Fruit fly (Drosophila melanogaster) whole organism, embryonic: Measurements from ENCODE around the gene neur.

Experiments
- Bgb ChIP-seq: fragments of 200-800 bp; sonication (Bioruptor generic); IDR thresholded peaks from 2 replicates; pipeline ENCODE4 v1.3.6; 2022; ENCODE audit warnings: missing biosample characterization, missing genetic modification characterization; ENCODE audit not compliant: partially characterized antibody
- CG10274 ChIP-seq: fragments of 200-800 bp; sonication (Bioruptor generic); optimal IDR thresholded peaks from 3 replicates; lab custom pipeline; 2017; ENCODE audit warnings: missing biosample characterization, mild to moderate bottlenecking, missing genetic modification characterization
- CG10321 ChIP-seq: fragments of 200-800 bp; sonication (Bioruptor generic); IDR thresholded peaks from 2 replicates; pipeline ENCODE4 v1.3.6; 2022; ENCODE audit warnings: missing biosample characterization, missing genetic modification characterization
- CG10431 ChIP-seq: fragments of 200-800 bp; sonication (Bioruptor generic); optimal IDR thresholded peaks from 3 replicates; lab custom pipeline; 2018; ENCODE audit warnings: missing biosample characterization, mild to moderate bottlenecking, missing genetic modification characterization
- CG10543 ChIP-seq: fragments of 200-800 bp; sonication (Bioruptor generic); optimal IDR thresholded peaks from 3 replicates; lab custom pipeline; 2017; ENCODE audit warnings: missing biosample characterization, mild to moderate bottlenecking, missing genetic modification characterization, moderate library complexity
- CG11247 ChIP-seq: fragments of 200-800 bp; sonication (Bioruptor generic); IDR thresholded peaks from 2 replicates; pipeline ENCODE4 v1.3.6; 2022; ENCODE audit warnings: missing biosample characterization, missing genetic modification characterization
- CG12236 ChIP-seq: fragments of 200-800 bp; sonication (Bioruptor generic); optimal IDR thresholded peaks from 2 replicates; lab custom pipeline; 2016; ENCODE audit warnings: missing biosample characterization, missing genetic modification characterization
- CG13775 ChIP-seq: fragments of 200-800 bp; sonication (Bioruptor generic); optimal IDR thresholded peaks from 3 replicates; lab custom pipeline; 2017; ENCODE audit warnings: missing biosample characterization, mild to moderate bottlenecking, missing genetic modification characterization
- CG1792 ChIP-seq: fragments of 200-800 bp; sonication (Bioruptor generic); optimal IDR thresholded peaks from 2 replicates; lab custom pipeline; 2016; ENCODE audit warnings: missing biosample characterization, missing genetic modification characterization
- CG31365 ChIP-seq: fragments of 200-800 bp; sonication (Bioruptor generic); optimal IDR thresholded peaks from 2 replicates; lab custom pipeline; 2018; ENCODE audit warnings: missing biosample characterization, mild to moderate bottlenecking, missing genetic modification characterization
- CG32532 ChIP-seq: fragments of 200-800 bp; sonication (Bioruptor generic); IDR thresholded peaks from 2 replicates; pipeline ENCODE4 v1.3.6; 2022; ENCODE audit warnings: missing biosample characterization, missing genetic modification characterization
- CG32767 ChIP-seq: fragments of 200-800 bp; sonication (Bioruptor generic); IDR thresholded peaks from 2 replicates; pipeline ENCODE4 v1.3.6; 2022; ENCODE audit warnings: missing biosample characterization, missing genetic modification characterization
- CG33213 ChIP-seq: fragments of 200-800 bp; sonication (Bioruptor generic); optimal IDR thresholded peaks from 3 replicates; lab custom pipeline; 2016; ENCODE audit warnings: missing biosample characterization, missing genetic modification characterization
- CG34224 ChIP-seq: fragments of 200-800 bp; sonication (Bioruptor generic); IDR thresholded peaks from 3 replicates; pipeline ENCODE4 v1.3.6; 2022; ENCODE audit warnings: missing biosample characterization, missing genetic modification characterization; ENCODE audit not compliant: partially characterized antibody
- CG34422 ChIP-seq: fragments of 200-800 bp; sonication (Bioruptor generic); IDR thresholded peaks from 3 replicates; pipeline ENCODE4 v1.3.6; 2022; ENCODE audit warnings: missing biosample characterization, missing genetic modification characterization
- CG4820 ChIP-seq: fragments of 200-800 bp; sonication (Bioruptor generic); optimal IDR thresholded peaks from 3 replicates; lab custom pipeline; 2016; ENCODE audit warnings: missing biosample characterization, missing genetic modification characterization
- CG6654 ChIP-seq: fragments of 200-800 bp; sonication (Bioruptor generic); optimal IDR thresholded peaks from 2 replicates; lab custom pipeline; 2017; ENCODE audit warnings: missing biosample characterization, mild to moderate bottlenecking, missing genetic modification characterization
- CG6854 ChIP-seq: fragments of 200-800 bp; sonication (Bioruptor generic); optimal IDR thresholded peaks from 3 replicates; lab custom pipeline; 2017; ENCODE audit warnings: missing biosample characterization, mild to moderate bottlenecking, missing genetic modification characterization
- CG7963 ChIP-seq: fragments of 200-800 bp; sonication (Bioruptor generic); IDR thresholded peaks from 3 replicates; pipeline ENCODE4 v1.3.6; 2022; ENCODE audit warnings: missing biosample characterization, missing genetic modification characterization; ENCODE audit not compliant: partially characterized antibody
- CG8944 ChIP-seq: fragments of 200-800 bp; sonication (Bioruptor generic); optimal IDR thresholded peaks from 3 replicates; lab custom pipeline; 2016; ENCODE audit warnings: missing biosample characterization, missing genetic modification characterization
- CG9437 ChIP-seq: fragments of 200-800 bp; sonication (Bioruptor generic); optimal IDR thresholded peaks from 2 replicates; lab custom pipeline; 2018; ENCODE audit warnings: missing biosample characterization, mild to moderate bottlenecking, missing genetic modification characterization
- H15 ChIP-seq: fragments of 200-800 bp; sonication (Bioruptor generic); IDR thresholded peaks from 3 replicates; pipeline ENCODE4 v1.3.6; 2022; ENCODE audit warnings: missing biosample characterization, missing genetic modification characterization
- HmgZ ChIP-seq: fragments of 200-800 bp; sonication (Bioruptor generic); optimal IDR thresholded peaks from 2 replicates; lab custom pipeline; 2018; ENCODE audit warnings: missing biosample characterization, mild to moderate bottlenecking, missing genetic modification characterization
- Hr51 ChIP-seq, 2 experiments: fragments of 200-800 bp; sonication (Bioruptor generic); optimal IDR thresholded peaks; 2 replicates in 1 of 2; 3 replicates in 1 of 2; lab custom pipeline; 2016 to 2018; ENCODE audit warnings: missing biosample characterization in 2 of 2, missing genetic modification characterization in 2 of 2, mild to moderate bottlenecking in 1 of 2, moderate library complexity in 1 of 2
- Mrtf ChIP-seq: fragments of 200-800 bp; sonication (Bioruptor generic); IDR thresholded peaks from 3 replicates; pipeline ENCODE4 v1.3.6; 2022; ENCODE audit warnings: missing biosample characterization, missing genetic modification characterization
- NC2α ChIP-seq: fragments of 200-800 bp; sonication (Bioruptor generic); optimal IDR thresholded peaks from 2 replicates; lab custom pipeline; 2016; ENCODE audit warnings: missing biosample characterization, missing genetic modification characterization
- Ptx1 ChIP-seq: fragments of 200-800 bp; sonication (Bioruptor generic); IDR thresholded peaks from 2 replicates; pipeline ENCODE4 v1.3.6; 2022; ENCODE audit warnings: missing biosample characterization, missing genetic modification characterization
- Scr ChIP-seq: fragments of 200-800 bp; sonication (Bioruptor generic); IDR thresholded peaks from 2 replicates; pipeline ENCODE4 v1.3.6; 2022; ENCODE audit warnings: missing biosample characterization, missing genetic modification characterization; ENCODE audit not compliant: partially characterized antibody
- Ssrp ChIP-seq: fragments of 200-800 bp; sonication (Bioruptor generic); optimal IDR thresholded peaks from 2 replicates; lab custom pipeline; 2018; ENCODE audit warnings: missing biosample characterization, mild to moderate bottlenecking, missing genetic modification characterization, moderate library complexity
- Stat92E ChIP-seq, 3 experiments: fragments of >200 bp in 2 of 3; fragments of 200-800 bp in 1 of 3; sonication (Bioruptor generic) in 1 of 3; optimal IDR thresholded peaks; 2 replicates each; lab custom pipeline; 2017 to 2019; ENCODE audit warnings: missing biosample characterization in 3 of 3, missing genetic modification characterization in 3 of 3, mild to moderate bottlenecking in 1 of 3, moderate library complexity in 1 of 3
- amos ChIP-seq: fragments of 200-800 bp; sonication (Bioruptor generic); IDR thresholded peaks from 2 replicates; pipeline ENCODE4 v1.3.6; 2022; ENCODE audit warnings: missing biosample characterization, missing genetic modification characterization; ENCODE audit not compliant: partially characterized antibody
- cas ChIP-seq: fragments of 200-800 bp; sonication (Bioruptor generic); IDR thresholded peaks from 2 replicates; pipeline ENCODE4 v1.3.6; 2022; ENCODE audit warnings: missing biosample characterization, missing genetic modification characterization
- chinmo ChIP-seq: fragments of 200-800 bp; sonication (Bioruptor generic); IDR thresholded peaks from 4 replicates; pipeline ENCODE4 v1.3.6; 2022; ENCODE audit warnings: missing biosample characterization, missing genetic modification characterization; ENCODE audit not compliant: partially characterized antibody
- cwo ChIP-seq: fragments of 200-800 bp; sonication (Bioruptor generic); optimal IDR thresholded peaks from 3 replicates; lab custom pipeline; 2017; ENCODE audit warnings: missing biosample characterization, missing genetic modification characterization, mild to moderate bottlenecking, moderate library complexity, missing genetic modification reagents
- da ChIP-seq: fragments of 200-800 bp; sonication (Bioruptor generic); optimal IDR thresholded peaks from 2 replicates; lab custom pipeline; 2016; ENCODE audit warnings: missing biosample characterization, missing genetic modification characterization
- dan ChIP-seq: fragments of 200-800 bp; sonication (Bioruptor generic); IDR thresholded peaks from 2 replicates; pipeline ENCODE4 v1.3.6; 2022; ENCODE audit warnings: missing biosample characterization, missing genetic modification characterization
- dimm ChIP-seq: fragments of 200-800 bp; sonication (Bioruptor generic); IDR thresholded peaks from 2 replicates; pipeline ENCODE4 v1.3.6; 2022; ENCODE audit warnings: missing biosample characterization, missing genetic modification characterization
- fu2 ChIP-seq: fragments of 200-800 bp; sonication (Bioruptor generic); optimal IDR thresholded peaks from 2 replicates; lab custom pipeline; 2016; ENCODE audit warnings: missing biosample characterization, missing genetic modification characterization
- grn ChIP-seq: fragments of 200-800 bp; sonication (Bioruptor generic); optimal IDR thresholded peaks from 3 replicates; lab custom pipeline; 2017; ENCODE audit warnings: missing biosample characterization, missing genetic modification characterization
- ham ChIP-seq: fragments of 200-800 bp; sonication (Bioruptor generic); IDR thresholded peaks from 2 replicates; pipeline ENCODE4 v1.3.6; 2022; ENCODE audit warnings: missing biosample characterization, missing genetic modification characterization
- luna ChIP-seq: fragments of 200-800 bp; sonication (Bioruptor generic); optimal IDR thresholded peaks from 2 replicates; lab custom pipeline; 2016; ENCODE audit warnings: missing biosample characterization, missing genetic modification characterization
- pb ChIP-seq: fragments of 200-800 bp; sonication (Bioruptor generic); optimal IDR thresholded peaks from 3 replicates; lab custom pipeline; 2016; ENCODE audit warnings: missing biosample characterization, missing genetic modification characterization
- ranshi ChIP-seq: fragments of 200-800 bp; sonication (Bioruptor generic); IDR thresholded peaks from 2 replicates; pipeline ENCODE4 v1.3.6; 2022; ENCODE audit warnings: missing biosample characterization, missing genetic modification characterization
- sr ChIP-seq: fragments of 200-800 bp; sonication (Bioruptor generic); IDR thresholded peaks from 3 replicates; pipeline ENCODE4 v1.3.6; 2022; ENCODE audit warnings: missing biosample characterization, missing genetic modification characterization
- tll ChIP-seq, 2 experiments: fragments of 200-800 bp in 1 of 2; fragments of >200 bp in 1 of 2; sonication (Bioruptor generic) in 1 of 2; optimal IDR thresholded peaks; 2 replicates each; lab custom pipeline; 2017 to 2019; ENCODE audit warnings: missing biosample characterization in 2 of 2, missing genetic modification characterization in 2 of 2, mild to moderate bottlenecking in 1 of 2, moderate library complexity in 1 of 2
- wek ChIP-seq: fragments of 200-800 bp; sonication (Bioruptor generic); optimal IDR thresholded peaks from 3 replicates; lab custom pipeline; 2018; ENCODE audit warnings: missing biosample characterization, mild to moderate bottlenecking, missing genetic modification characterization, moderate library complexity
- wor ChIP-seq: fragments of 200-800 bp; sonication (Bioruptor generic); IDR thresholded peaks from 2 replicates; pipeline ENCODE4 v1.3.6; 2022; ENCODE audit warnings: missing biosample characterization, missing genetic modification characterization

neur gene

DNA sequence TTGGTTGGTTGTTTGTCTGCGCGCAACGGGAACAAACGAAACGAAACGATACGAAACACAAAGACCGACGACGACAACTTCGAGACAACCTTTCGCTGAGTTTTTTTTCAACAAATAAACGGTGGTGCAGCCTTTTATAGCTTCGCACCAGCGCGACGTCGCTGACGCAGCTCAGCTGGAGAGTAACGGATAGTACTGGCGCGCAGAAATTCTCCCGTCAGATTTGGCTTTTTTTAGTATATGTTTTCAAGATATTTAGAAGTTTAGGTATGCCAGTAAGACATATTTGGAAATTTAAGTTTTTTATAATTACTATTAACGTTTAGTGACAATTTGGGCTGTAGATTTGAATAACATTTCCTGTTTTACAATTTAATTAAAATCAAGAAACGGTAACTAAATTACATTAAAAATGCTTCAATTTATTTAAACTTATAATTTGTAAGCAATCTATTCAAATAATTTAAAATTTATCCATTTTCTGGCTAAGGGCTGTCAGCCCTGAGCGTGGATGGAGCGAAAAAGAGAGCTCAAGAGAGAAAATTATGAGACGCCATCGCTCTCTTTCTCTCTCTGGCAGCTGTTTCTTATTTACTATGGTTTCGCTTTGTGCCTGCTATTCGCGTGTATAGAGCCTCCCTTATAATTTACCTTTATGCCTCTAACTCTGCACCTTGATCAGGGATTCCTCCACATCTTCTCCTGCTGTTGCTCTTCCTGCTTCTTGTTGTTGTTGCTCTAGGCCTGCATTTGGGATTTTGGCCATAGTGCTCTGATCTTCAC lies 5.5 kb downstream of the neur start (continued):
- TF ChIP-seq amos (peak; percentile 47; the same call in 1 of the 2 replicates), CG11247 (GFP tag; lab: Robert Waterston, UW) (no peak; the same call in 1 of the 2 replicates), CG7963 (GFP tag; lab: Robert Waterston, UW) (no peak), grn (peak; percentile 14), CG6654 (GFP tag; lab: Kevin White, UChicago) (peak; percentile 44), Mrtf (GFP tag; lab: Robert Waterston, UW) (no peak), CG4820 (GFP tag; lab: Kevin White, UChicago) (peak; percentile 48), tll (GFP tag; optimal IDR thresholded peaks at IDR 0.05; lab: Kevin White, UChicago) (no peak), ham (GFP tag; lab: Robert Waterston, UW) (no peak), da (GFP tag; lab: Kevin White, UChicago) (no peak), chinmo (GFP tag; lab: Robert Waterston, UW) (peak; percentile 62; the same call in 1 of the 4 replicates), ranshi (no peak; the same call in 1 of the 2 replicates), Ssrp (peak; percentile 83), sr (GFP tag; lab: Robert Waterston, UW) (0 out of 3 replicates have a peak, but pooled peaks have one; percentile 35), CG34224 (GFP tag; lab: Robert Waterston, UW) (0 out of 3 replicates have a peak, but pooled peaks have one; percentile 15), Bgb (GFP tag; lab: Robert Waterston, UW) (peak; percentile 50; the same call in 1 of the 2 replicates), Stat92E (GFP tag; optimal IDR thresholded peaks at IDR 0.05; lab: Kevin White, UChicago) (peak in 1 of 3 experiments; percentile 83), CG10321 (GFP tag; lab: Robert Waterston, UW) (no peak), CG33213 (GFP tag; lab: Kevin White, UChicago) (peak; percentile 13), CG13775 (GFP tag; lab: Kevin White, UChicago) (peak; percentile 80), CG31365 (tag; lab: Kevin White, UChicago) (peak; percentile 10), wor (GFP tag; lab: Robert Waterston, UW) (peak; percentile 32; the same call in 1 of the 2 replicates), CG10274 (GFP tag; lab: Kevin White, UChicago) (peak; percentile 45), CG32767 (GFP tag; lab: Robert Waterston, UW) (peak; percentile 70; the same call in 1 of the 2 replicates), CG6854 (GFP tag; lab: Kevin White, UChicago) (peak; percentile 64), CG10543 (GFP tag; lab: Kevin White, UChicago) (peak; percentile 91), HmgZ (tag; lab: Kevin White, UChicago) (peak; percentile 64), CG1792 (GFP tag; lab: Kevin White, UChicago) (no peak), CG8944 (GFP tag; lab: Kevin White, UChicago) (peak; percentile 18), dimm (GFP tag; lab: Robert Waterston, UW) (no peak), CG9437 (GFP tag; lab: Kevin White, UChicago) (peak; percentile 82), fu2 (GFP tag; lab: Kevin White, UChicago) (peak; percentile 12), wek (GFP tag; lab: Kevin White, UChicago) (no peak), H15 (GFP tag; lab: Robert Waterston, UW) (no peak), dan (GFP tag; lab: Robert Waterston, UW) (no peak), Ptx1 (GFP tag; lab: Robert Waterston, UW) (peak; percentile 71), NC2α (GFP tag; lab: Kevin White, UChicago) (peak; percentile 56), CG12236 (GFP tag; lab: Kevin White, UChicago) (no peak), luna (no peak), cwo (GFP tag; lab: Kevin White, UChicago) (peak; percentile 81), pb (no peak), cas (GFP tag; lab: Robert Waterston, UW) (0 out of 2 replicates have a peak, but pooled peaks have one; percentile 21), CG34422 (GFP tag; lab: Robert Waterston, UW) (peak; percentile 72; the same call in 2 of the 3 replicates), Scr (no peak), Hr51 (GFP tag; optimal IDR thresholded peaks at IDR 0.05; lab: Kevin White, UChicago) (peak; percentile 49 to 90), CG32532 (GFP tag; lab: Robert Waterston, UW) (0 out of 2 replicates have a peak, but pooled peaks have one; percentile 68), CG10431 (GFP tag; lab: Kevin White, UChicago) (peak; percentile 75)
